Worm (Caenorhabditis elegans): ENCODE results near the gene T22F3.10.

DNA sequence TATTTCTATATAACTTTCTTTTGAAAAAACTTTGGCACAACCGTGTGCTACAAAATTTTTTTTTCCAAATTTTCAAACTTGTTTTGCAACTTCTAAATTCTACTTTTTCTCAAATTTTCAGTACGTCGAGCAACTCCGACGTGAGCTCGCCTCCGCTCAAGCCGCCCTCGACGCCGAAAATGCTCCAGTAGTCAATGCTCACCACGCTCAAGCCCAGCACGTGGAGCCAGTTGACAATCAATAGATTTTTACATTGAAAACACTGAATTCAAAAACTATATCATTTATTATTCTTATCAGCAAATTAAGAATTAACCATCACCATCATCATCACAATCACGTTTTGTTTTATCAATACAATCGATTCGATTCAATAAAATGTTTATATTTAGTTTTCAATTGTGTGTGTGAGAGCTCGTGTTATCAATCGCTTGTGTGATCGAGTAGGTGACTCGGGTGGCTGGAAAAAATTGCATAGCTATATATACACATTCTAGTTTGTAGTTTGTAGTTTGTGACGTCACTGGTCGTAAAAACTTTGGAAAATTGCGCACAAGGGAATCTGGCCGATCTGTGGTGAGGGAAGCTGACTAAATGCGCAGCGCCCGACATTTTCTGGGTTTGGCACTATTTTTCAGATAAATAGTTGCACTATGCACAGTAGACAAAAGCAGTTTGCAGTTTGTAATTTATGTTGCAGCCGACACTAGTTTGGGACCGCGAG lies 22.9 kb upstream of the T22F3.10 start:
- no peak for TF ChIP-seq pha-2 (tag; optimal IDR thresholded peaks at IDR 0.05)
- no peak for TF ChIP-seq sox-4 (tag; optimal IDR thresholded peaks at IDR 0.05)
- TF ChIP-seq pat-9 (tag; optimal IDR thresholded peaks at IDR 0.05) = no peak
- no peak for TF ChIP-seq fkh-10 (GFP tag; optimal IDR thresholded peaks at IDR 0.05)

Measured in whole organism, late embryonic.